Fruit fly (Drosophila melanogaster): ENCODE results near the gene CG8281.
A peak's percentile ranks its signal among the peaks of the same experiment; 100 is the strongest.

Gene CG8281

DNA sequence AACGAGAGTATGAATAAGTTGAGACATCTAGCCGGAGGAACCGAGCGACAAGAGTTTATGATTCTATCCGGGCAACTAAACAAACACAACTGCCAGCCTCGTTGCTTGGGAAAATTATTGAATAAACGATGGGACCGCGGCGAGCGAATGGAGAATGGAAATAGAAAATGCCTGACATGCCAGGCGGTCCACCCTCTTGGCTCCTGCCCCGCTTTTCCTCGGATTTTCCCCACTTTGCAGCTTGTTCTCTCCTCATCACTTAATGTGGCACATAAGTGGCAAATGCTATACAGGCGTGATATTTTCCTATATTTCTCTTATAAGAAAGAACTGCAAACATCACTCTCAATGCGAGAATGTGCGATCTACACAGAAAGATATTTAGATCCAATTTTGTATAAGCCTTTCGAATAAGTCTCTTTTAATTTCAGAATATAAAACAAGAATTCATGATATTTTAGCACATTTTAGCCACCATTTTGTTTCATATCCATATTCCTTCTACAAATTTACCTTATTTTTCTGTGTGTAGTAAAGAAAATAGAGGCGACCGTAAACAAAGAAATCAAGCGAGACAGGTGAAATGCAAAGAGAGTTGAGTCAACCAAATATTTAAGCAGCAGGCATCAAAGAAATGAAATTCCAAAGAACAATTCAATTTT lies 8.6 kb upstream of the CG8281 start (continued):
- TF ChIP-seq Eip93F (GFP tag; optimal IDR thresholded peaks at IDR 0.05) (no peak), dsx (GFP tag; optimal IDR thresholded peaks at IDR 0.05; ENCODE audit: poor library complexity, severe bottlenecking) (no peak), CG1621 (tag; optimal IDR thresholded peaks at IDR 0.05) (no peak), Sox15 (GFP tag; optimal IDR thresholded peaks at IDR 0.05) (no peak), Sox14 (GFP tag; optimal IDR thresholded peaks at IDR 0.05) (no peak), CG8632 (GFP tag; optimal IDR thresholded peaks at IDR 0.05) (peak; percentile 47), CG15336 (GFP tag; IDR thresholded peaks at IDR 0.05) (peak; percentile 83), achi (GFP tag; optimal IDR thresholded peaks at IDR 0.05) (peak; percentile 74), Blimp-1 (GFP tag; optimal IDR thresholded peaks at IDR 0.05) (no peak), Hr38 (GFP tag; optimal IDR thresholded peaks at IDR 0.05) (no peak), CG6854 (GFP tag; optimal IDR thresholded peaks at IDR 0.05) (no peak), lz (GFP tag; optimal IDR thresholded peaks at IDR 0.05) (no peak)

- TF ChIP-seq Smox (GFP tag; optimal IDR thresholded peaks at IDR 0.05) (no peak), Eip75B (GFP tag; optimal IDR thresholded peaks at IDR 0.05) (no peak)
Measured at dm6 chr3L:7904560-7904959, 7.7 kb upstream of the CG8281 start.

dm6 chr3L:7909695-7910463 lies 2.4 kb upstream of the CG8281 start:
- TF ChIP-seq CG15336 (GFP tag; IDR thresholded peaks at IDR 0.05) (peak; percentile 56), Hr4 (GFP tag; optimal IDR thresholded peaks at IDR 0.05) (peak; percentile 28), spab (GFP tag; optimal IDR thresholded peaks at IDR 0.05) (no peak), svp (GFP tag) (peak; percentile 49), CG11294 (GFP tag; IDR thresholded peaks at IDR 0.05) (0 out of 2 replicates have a peak, but pooled peaks have one; percentile 11), eg (GFP tag; IDR thresholded peaks at IDR 0.05) (0 out of 3 replicates have a peak, but pooled peaks have one; percentile 27), Eip93F (GFP tag; optimal IDR thresholded peaks at IDR 0.05) (no peak), salr (GFP tag; optimal IDR thresholded peaks at IDR 0.05) (peak in 1 of 2 experiments; percentile 32), CG32006 (GFP tag; optimal IDR thresholded peaks at IDR 0.05) (peak; percentile 40), Eip78C (GFP tag) (peak; percentile 72)

DNA sequence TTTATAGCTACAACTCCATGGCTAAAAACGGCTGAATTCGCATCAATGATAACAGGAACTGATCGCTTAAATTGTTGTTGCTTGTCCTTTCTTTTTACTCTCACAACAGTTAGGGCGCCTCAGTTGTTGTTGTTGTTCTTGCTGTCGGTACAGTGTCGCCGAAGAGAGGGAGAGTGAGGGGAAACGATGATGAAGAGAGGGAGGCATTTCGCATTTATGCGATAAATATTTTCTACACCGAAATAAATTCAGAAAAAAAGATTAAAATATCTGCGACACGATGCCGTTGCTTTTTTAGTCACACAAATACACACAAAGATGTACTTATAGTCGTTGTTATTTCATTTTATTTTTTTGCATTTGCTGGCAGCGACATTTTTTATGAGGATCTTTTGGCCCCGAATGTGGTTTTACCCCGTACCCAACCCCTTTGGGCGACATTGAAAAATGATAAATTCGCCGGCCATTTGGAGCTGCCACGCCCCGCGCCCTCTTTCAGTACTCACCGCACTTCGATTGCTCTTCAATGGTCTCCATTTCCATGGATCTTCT lies 1.3 kb upstream of the CG8281 start:
- no peak for TF ChIP-seq Blimp-1 (GFP tag; optimal IDR thresholded peaks at IDR 0.05)
- peak; percentile 72 for TF ChIP-seq svp (GFP tag)
- no peak for TF ChIP-seq fd85E (GFP tag; optimal IDR thresholded peaks at IDR 0.05)
- peak; percentile 26 for TF ChIP-seq topi (GFP tag; optimal IDR thresholded peaks at IDR 0.05)
- peak; percentile 3 for TF ChIP-seq Hr39 (GFP tag; optimal IDR thresholded peaks at IDR 0.05)
- TF ChIP-seq Met (GFP tag; optimal IDR thresholded peaks at IDR 0.05): peak; percentile 23
- TF ChIP-seq CG34406 (GFP tag; optimal IDR thresholded peaks at IDR 0.05): no peak
- peak; percentile 29 for TF ChIP-seq Eip78C (GFP tag)

dm6 chr3L:7914969-7915596 lies 2.8 kb downstream of the CG8281 start, which contains the start of gene Tmem43:
Tmem43 (minus strand) TSS chr3L:7915120.
- TF ChIP-seq Eip78C (GFP tag) (peak; percentile 68), Hr38 (GFP tag; optimal IDR thresholded peaks at IDR 0.05) (no peak)

Measured in whole organism, prepupa.